Fruit fly (Drosophila melanogaster): ENCODE results near the gene TotA.

- TF ChIP-seq Hr96 (GFP tag; optimal IDR thresholded peaks at IDR 0.05) (no peak), tj (GFP tag; optimal IDR thresholded peaks at IDR 0.05) (no peak)
These were observed at the start of gene TotA for dm6 chr3R:20870736-20871135.

Data from whole organism, adult.